Fruit fly (Drosophila melanogaster): ENCODE measurements around the gene Odj.

Odj gene

dm6 chr3R:17810951-17811706 lies 2.1 kb upstream of the Odj start, which contains the start of the genes Alg1 and tinc:
Alg1 (minus strand) TSS chr3R:17811134.
tinc (plus strand) TSS chr3R:17811541.
- TF ChIP-seq pan (optimal IDR thresholded peaks at IDR 0.05) (no peak), psq (optimal IDR thresholded peaks at IDR 0.05) (no peak), EcR (GFP tag; optimal IDR thresholded peaks at IDR 0.05) (no peak), usp (GFP tag; optimal IDR thresholded peaks at IDR 0.05) (no peak), Dll (optimal IDR thresholded peaks at IDR 0.05) (no peak), CG8478 (optimal IDR thresholded peaks at IDR 0.05) (no peak)

dm6 chr3R:17807035-17807606 lies 1.9 kb downstream of the Odj start, which contains the start of gene CG17801:
CG17801 (minus strand) TSS chr3R:17807085.
- no peak for TF ChIP-seq Dll (optimal IDR thresholded peaks at IDR 0.05)
- no peak for TF ChIP-seq usp (GFP tag; optimal IDR thresholded peaks at IDR 0.05)
- no peak for TF ChIP-seq psq (optimal IDR thresholded peaks at IDR 0.05)
- TF ChIP-seq pan (optimal IDR thresholded peaks at IDR 0.05): no peak
- TF ChIP-seq CG8478 (optimal IDR thresholded peaks at IDR 0.05): no peak
- no peak for TF ChIP-seq EcR (GFP tag; optimal IDR thresholded peaks at IDR 0.05)

dm6 chr3R:17805092-17805491 lies 3.9 kb downstream of the Odj start, which contains the start of gene Nnk:
Nnk (minus strand) TSS chr3R:17805249.
- TF ChIP-seq CG8478 (optimal IDR thresholded peaks at IDR 0.05) (no peak), EcR (GFP tag; optimal IDR thresholded peaks at IDR 0.05) (no peak), pan (optimal IDR thresholded peaks at IDR 0.05) (no peak), Dll (optimal IDR thresholded peaks at IDR 0.05) (no peak), usp (GFP tag; optimal IDR thresholded peaks at IDR 0.05) (no peak), psq (optimal IDR thresholded peaks at IDR 0.05) (no peak)

dm6 chr3R:17803025-17803424 lies 6.0 kb downstream of the Odj start, which contains the start of gene CG17806:
CG17806 (minus strand) TSS chr3R:17803260.
- no peak for TF ChIP-seq CG8478 (optimal IDR thresholded peaks at IDR 0.05)
- TF ChIP-seq psq (optimal IDR thresholded peaks at IDR 0.05): no peak
- no peak for TF ChIP-seq EcR (GFP tag; optimal IDR thresholded peaks at IDR 0.05)

dm6 chr3R:17801264-17801663 lies 7.8 kb downstream of the Odj start, which contains the start of gene CG17803:
CG17803 (minus strand) TSS chr3R:17801512.
- TF ChIP-seq EcR (GFP tag; optimal IDR thresholded peaks at IDR 0.05) (no peak), usp (GFP tag; optimal IDR thresholded peaks at IDR 0.05) (no peak), pan (optimal IDR thresholded peaks at IDR 0.05) (no peak), psq (optimal IDR thresholded peaks at IDR 0.05) (no peak), Dll (optimal IDR thresholded peaks at IDR 0.05) (no peak), CG8478 (optimal IDR thresholded peaks at IDR 0.05) (no peak)

- TF ChIP-seq EcR (GFP tag; optimal IDR thresholded peaks at IDR 0.05): no peak
- TF ChIP-seq pan (optimal IDR thresholded peaks at IDR 0.05): no peak
- TF ChIP-seq psq (optimal IDR thresholded peaks at IDR 0.05): no peak
- no peak for TF ChIP-seq usp (GFP tag; optimal IDR thresholded peaks at IDR 0.05)
- no peak for TF ChIP-seq Dll (optimal IDR thresholded peaks at IDR 0.05)
- TF ChIP-seq CG8478 (optimal IDR thresholded peaks at IDR 0.05): no peak
Measured at dm6 chr3R:17798211-17798737, 10.7 kb downstream of the Odj start, which contains the start of gene CG7379. CG7379 (minus strand) TSS chr3R:17798304.

- TF ChIP-seq usp (GFP tag; optimal IDR thresholded peaks at IDR 0.05) (no peak), EcR (GFP tag; optimal IDR thresholded peaks at IDR 0.05) (no peak), psq (optimal IDR thresholded peaks at IDR 0.05) (no peak), Dll (optimal IDR thresholded peaks at IDR 0.05) (no peak), CG8478 (optimal IDR thresholded peaks at IDR 0.05) (no peak), pan (optimal IDR thresholded peaks at IDR 0.05) (no peak)
Measured at dm6 chr3R:17795561-17796170, 13.4 kb downstream of the Odj start.

- no peak for TF ChIP-seq EcR (GFP tag; optimal IDR thresholded peaks at IDR 0.05)
- TF ChIP-seq Dll (optimal IDR thresholded peaks at IDR 0.05): no peak
- no peak for TF ChIP-seq CG8478 (optimal IDR thresholded peaks at IDR 0.05)
- no peak for TF ChIP-seq usp (GFP tag; optimal IDR thresholded peaks at IDR 0.05)
- TF ChIP-seq psq (optimal IDR thresholded peaks at IDR 0.05): no peak
- no peak for TF ChIP-seq pan (optimal IDR thresholded peaks at IDR 0.05)
Measured at dm6 chr3R:17795075-17795420, 14.0 kb downstream of the Odj start, which contains the start of gene pasi1. pasi1 (plus strand) TSS chr3R:17795075.

dm6 chr3R:17794335-17795074 lies 14.5 kb downstream of the Odj start, which contains the start of gene CG43102:
CG43102 (minus strand) TSS chr3R:17794490.
- TF ChIP-seq CG8478 (optimal IDR thresholded peaks at IDR 0.05) (no peak), psq (optimal IDR thresholded peaks at IDR 0.05) (no peak), usp (GFP tag; optimal IDR thresholded peaks at IDR 0.05) (no peak), Dll (optimal IDR thresholded peaks at IDR 0.05) (no peak), pan (optimal IDR thresholded peaks at IDR 0.05) (no peak), EcR (GFP tag; optimal IDR thresholded peaks at IDR 0.05) (no peak)

dm6 chr3R:17793287-17793686 lies 15.7 kb downstream of the Odj start:
- no peak for TF ChIP-seq Dll (optimal IDR thresholded peaks at IDR 0.05)

dm6 chr3R:17789937-17790336 lies 19.1 kb downstream of the Odj start:
- no peak for TF ChIP-seq pan (optimal IDR thresholded peaks at IDR 0.05)
- TF ChIP-seq EcR (GFP tag; optimal IDR thresholded peaks at IDR 0.05): no peak
- no peak for TF ChIP-seq Dll (optimal IDR thresholded peaks at IDR 0.05)
- TF ChIP-seq psq (optimal IDR thresholded peaks at IDR 0.05): no peak
- no peak for TF ChIP-seq CG8478 (optimal IDR thresholded peaks at IDR 0.05)
- no peak for TF ChIP-seq usp (GFP tag; optimal IDR thresholded peaks at IDR 0.05)

Data from whole organism.